In genomic region chr2L:7039342-7039684, dm6 we compare ENCODE assay signal across 1 fruit fly cellular context.
TF ChIP-seq lines count a peak whose summit lies in the region.

No protein-coding gene starts in this region.

TF ChIP-seq in whole organism, embryonic, 481 proteins besides CTCF, POLR2A, EP300 and RAD21 (continued from another document):
- TF ChIP-seq CG10979 (tag; optimal IDR thresholded peaks at IDR 0.05; lab: Kevin White, UChicago) (peak; percentile 42), CG2120 (GFP tag; optimal IDR thresholded peaks at IDR 0.05; lab: Kevin White, UChicago) (peak; percentile 70), CG3995 (GFP tag; optimal IDR thresholded peaks at IDR 0.05; lab: Kevin White, UChicago) (no peak), Fer3 (tag; optimal IDR thresholded peaks at IDR 0.05; lab: Kevin White, UChicago) (peak; percentile 43), CG10209 (GFP tag; optimal IDR thresholded peaks at IDR 0.05; lab: Kevin White, UChicago) (peak; percentile 48), lola (GFP tag; optimal IDR thresholded peaks at IDR 0.05; lab: Kevin White, UChicago) (peak in 1 of 3 experiments; percentile 41), Asciz (GFP tag; optimal IDR thresholded peaks at IDR 0.05; lab: Kevin White, UChicago) (peak; percentile 46), CG8359 (GFP tag; optimal IDR thresholded peaks at IDR 0.05; lab: Kevin White, UChicago; ENCODE audit: borderline replicate concordance) (no peak), ab (GFP tag; optimal IDR thresholded peaks at IDR 0.05; lab: Kevin White, UChicago) (no peak), sc (optimal IDR thresholded peaks at IDR 0.05; lab: Kevin White, UChicago) (no peak), sc (GFP tag; optimal IDR thresholded peaks at IDR 0.05; lab: Kevin White, UChicago) (no peak), fd64A (GFP tag; optimal IDR thresholded peaks at IDR 0.05; lab: Kevin White, UChicago) (no peak), CG10366 (GFP tag; IDR thresholded peaks at IDR 0.05; lab: Robert Waterston, UW) (peak; percentile 67), CG2889 (GFP tag; IDR thresholded peaks at IDR 0.05; lab: Robert Waterston, UW) (no peak), otp (GFP tag; IDR thresholded peaks at IDR 0.05; lab: Robert Waterston, UW) (0 out of 3 replicates have a peak, but pooled peaks have one; percentile 19), CG3838 (GFP tag; optimal IDR thresholded peaks at IDR 0.05; lab: Kevin White, UChicago) (no peak), C15 (GFP tag; IDR thresholded peaks at IDR 0.05; lab: Robert Waterston, UW) (no peak), Dbx (GFP tag; IDR thresholded peaks at IDR 0.05; lab: Robert Waterston, UW) (peak; percentile 31; the same call in 1 of the 3 replicates), CG34376 (GFP tag; optimal IDR thresholded peaks at IDR 0.05; lab: Kevin White, UChicago) (no peak), CG12071 (GFP tag; optimal IDR thresholded peaks at IDR 0.05; lab: Kevin White, UChicago) (no peak), sens-2 (GFP tag; IDR thresholded peaks at IDR 0.05; lab: Robert Waterston, UW) (no peak), Dll (GFP tag; IDR thresholded peaks at IDR 0.05; lab: Robert Waterston, UW; ENCODE audit: partially characterized antibody) (no peak), CG6683 (GFP tag; optimal IDR thresholded peaks at IDR 0.05; lab: Kevin White, UChicago) (no peak), Max (GFP tag; optimal IDR thresholded peaks at IDR 0.05; lab: Kevin White, UChicago) (no peak), Ravus (GFP tag; IDR thresholded peaks at IDR 0.05; lab: Robert Waterston, UW) (no peak; the same call in 1 of the 2 replicates), CG32772 (GFP tag; IDR thresholded peaks at IDR 0.05; lab: Robert Waterston, UW) (peak; percentile 62), gcm2 (GFP tag; optimal IDR thresholded peaks at IDR 0.05; lab: Kevin White, UChicago) (peak; percentile 62), zfh2 (GFP tag; optimal IDR thresholded peaks at IDR 0.05; lab: Kevin White, UChicago) (peak; percentile 64), ind (GFP tag; optimal IDR thresholded peaks at IDR 0.05; lab: Kevin White, UChicago) (peak; percentile 64), CG12104 (GFP tag; optimal IDR thresholded peaks at IDR 0.05; lab: Kevin White, UChicago) (peak; percentile 58), Optix (GFP tag; IDR thresholded peaks at IDR 0.05; lab: Robert Waterston, UW) (0 out of 3 replicates have a peak, but pooled peaks have one; percentile 15)
